Worm (Caenorhabditis elegans): ENCODE results near the gene srlf-24.
A peak's percentile ranks its signal among the peaks of the same experiment; 100 is the strongest.

srlf-24 gene

ce11 chrIV:11146492-11146891, 40.9 kb upstream of the srlf-24 start:
- TF ChIP-seq lir-3 (tag; optimal IDR thresholded peaks at IDR 0.05) (no peak), aha-1 (tag) (peak; percentile 98), daf-16 (GFP tag; optimal IDR thresholded peaks at IDR 0.05) (no peak), daf-16 (tag; optimal IDR thresholded peaks at IDR 0.05) (no peak), cey-2 (tag; optimal IDR thresholded peaks at IDR 0.05; ENCODE audit: borderline replicate concordance, insufficient read depth) (no peak), ztf-11 (tag; optimal IDR thresholded peaks at IDR 0.05) (no peak)

ce11 chrIV:11145929-11146339, 40.3 kb upstream of the srlf-24 start:
- TF ChIP-seq zfp-3 (GFP tag; conservative IDR thresholded peaks at IDR 0.05) (0 out of 2 replicates have a peak, but pooled peaks have one; percentile 30), aly-2 (tag; optimal IDR thresholded peaks at IDR 0.05) (no peak), lin-38 (GFP tag; IDR thresholded peaks at IDR 0.05) (peak; percentile 62), F49E8.2 (tag; optimal IDR thresholded peaks at IDR 0.05; ENCODE audit: borderline replicate concordance) (peak; percentile 89), nhr-28 (tag; optimal IDR thresholded peaks at IDR 0.05) (no peak), lim-7 (GFP tag; IDR thresholded peaks at IDR 0.05) (no peak), nhr-111 (GFP tag; optimal IDR thresholded peaks at IDR 0.05) (no peak), unc-62 (GFP tag; optimal IDR thresholded peaks at IDR 0.05 in 1 of 2) (peak in 1 of 2 experiments; percentile 51), unc-62 (tag; optimal IDR thresholded peaks at IDR 0.05) (no peak), Y48G9A.11 (GFP tag; IDR thresholded peaks at IDR 0.05) (0 out of 2 replicates have a peak, but pooled peaks have one; percentile 6), snpc-1.2 (GFP tag; IDR thresholded peaks at IDR 0.05) (0 out of 2 replicates have a peak, but pooled peaks have one; percentile 15), arid-1 (GFP tag; conservative IDR thresholded peaks at IDR 0.05) (peak; percentile 80), pha-4 (GFP tag; IDR thresholded peaks at IDR 0.05) (peak; percentile 64; the same call in 1 of the 2 replicates), pha-4 (tag; optimal IDR thresholded peaks at IDR 0.05) (no peak)

- TF ChIP-seq mxl-3 (GFP tag; optimal IDR thresholded peaks at IDR 0.05) (no peak), php-3 (GFP tag; IDR thresholded peaks at IDR 0.05) (no peak), hlh-30 (tag; optimal IDR thresholded peaks at IDR 0.05; ENCODE audit: insufficient read depth) (no peak)
These were observed 37.5 kb upstream of the srlf-24 start, which contains the start of gene F01G4.4 for ce11 chrIV:11143228-11143444. TSS of gene F01G4.4 (plus strand) at chrIV:11143345.

- peak; percentile 15 for TF ChIP-seq nhr-6 (tag; optimal IDR thresholded peaks at IDR 0.05)
- TF ChIP-seq lsy-2 (tag; optimal IDR thresholded peaks at IDR 0.05), result peak in 1 of 2 experiments; percentile 78
- TF ChIP-seq rbr-2 (tag; optimal IDR thresholded peaks at IDR 0.05), result no peak
- peak; percentile 36 for TF ChIP-seq egl-27 (tag; optimal IDR thresholded peaks at IDR 0.05)
- TF ChIP-seq zfp-2 (tag; optimal IDR thresholded peaks at IDR 0.05), result no peak
- TF ChIP-seq hlh-30 (tag; optimal IDR thresholded peaks at IDR 0.05; ENCODE audit: insufficient read depth), result peak; percentile 29
- peak; percentile 8 for TF ChIP-seq fkh-10 (GFP tag; optimal IDR thresholded peaks at IDR 0.05)
- TF ChIP-seq F49E8.2 (tag; optimal IDR thresholded peaks at IDR 0.05; ENCODE audit: borderline replicate concordance), result peak; percentile 64
- TF ChIP-seq T20F7.1 (GFP tag; optimal IDR thresholded peaks at IDR 0.05), result peak; percentile 40
- TF ChIP-seq unc-130 (GFP tag; optimal IDR thresholded peaks at IDR 0.05), result peak; percentile 32
- peak; percentile 7 for TF ChIP-seq nhr-77 (tag; optimal IDR thresholded peaks at IDR 0.05)
- no peak for TF ChIP-seq skn-1 (tag; optimal IDR thresholded peaks at IDR 0.05)
- no peak for TF ChIP-seq ctbp-1 (GFP tag; IDR thresholded peaks at IDR 0.05)
- TF ChIP-seq snpc-1.2 (GFP tag; IDR thresholded peaks at IDR 0.05), result peak; percentile 21; the same call in 1 of the 2 replicates
- TF ChIP-seq dpl-1 (GFP tag; optimal IDR thresholded peaks at IDR 0.05), result peak; percentile 93
- TF ChIP-seq lin-38 (GFP tag; IDR thresholded peaks at IDR 0.05), result peak; percentile 40
- no peak for TF ChIP-seq ceh-82 (tag; optimal IDR thresholded peaks at IDR 0.05)
- TF ChIP-seq ZK546.5 (tag; optimal IDR thresholded peaks at IDR 0.05), result peak in 1 of 2 experiments; percentile 9
- no peak for TF ChIP-seq daf-16 (GFP tag; optimal IDR thresholded peaks at IDR 0.05)
- TF ChIP-seq daf-16 (tag; optimal IDR thresholded peaks at IDR 0.05), result peak; percentile 34
These were observed 36.9 kb upstream of the srlf-24 start, which contains the start of gene skih-2 for ce11 chrIV:11142314-11143227. TSS of gene skih-2 (minus strand) at chrIV:11142364.
